Worm (Caenorhabditis elegans) whole organism, mixed stage, embryonic: Measurements from ENCODE around the gene F23H11.4.

Source experiments
- blmp-1 ChIP-seq: fragments of 150-350 bp; optimal IDR thresholded peaks from 2 replicates; lab custom pipeline; 2014; ENCODE audit warnings: missing biosample characterization, missing genetic modification characterization
- elt-1 ChIP-seq: sonication (generic microtip); optimal IDR thresholded peaks from 2 replicates; lab custom pipeline; 2017; ENCODE audit warnings: missing genetic modification characterization, mild to moderate bottlenecking, missing compliant biosample characterization, antibody characterized with exemption, moderate library complexity, borderline replicate concordance; ENCODE audit not compliant: insufficient read depth
- elt-3 ChIP-seq: fragments of 150-350 bp; optimal IDR thresholded peaks from 2 replicates; lab custom pipeline; 2014; ENCODE audit warnings: missing biosample characterization, missing genetic modification characterization
- lin-13 ChIP-seq: fragments of 150-350 bp; optimal IDR thresholded peaks from 2 replicates; lab custom pipeline; 2014; ENCODE audit warnings: missing biosample characterization, missing genetic modification characterization
- lsy-2 ChIP-seq: fragments of 150-350 bp; optimal IDR thresholded peaks from 2 replicates; lab custom pipeline; 2014; ENCODE audit warnings: missing biosample characterization, missing genetic modification characterization
- mep-1 ChIP-seq: fragments of 150-350 bp; optimal IDR thresholded peaks from 2 replicates; lab custom pipeline; 2017; ENCODE audit warnings: missing biosample characterization, missing genetic modification reagents, missing genetic modification characterization, inconsistent platforms
- nhr-237 ChIP-seq: fragments of 150-350 bp; optimal IDR thresholded peaks from 2 replicates; lab custom pipeline; 2014; ENCODE audit warnings: missing biosample characterization, missing genetic modification characterization
- nhr-76 ChIP-seq: sonication (generic microtip); optimal IDR thresholded peaks from 2 replicates; lab custom pipeline; 2017; ENCODE audit warnings: missing biosample characterization, missing genetic modification characterization
- pha-4 ChIP-seq: fragments of 150-350 bp; optimal IDR thresholded peaks from 2 replicates; lab custom pipeline; 2018; ENCODE audit warnings: missing biosample characterization, missing genetic modification reagents, missing genetic modification characterization
- snpc-4 ChIP-seq: fragments of 150-350 bp; optimal IDR thresholded peaks from 2 replicates; lab custom pipeline; 2014; ENCODE audit warnings: missing biosample characterization, missing genetic modification characterization
- unc-120 ChIP-seq: sonication (generic microtip); optimal IDR thresholded peaks from 2 replicates; lab custom pipeline; 2017; ENCODE audit warnings: missing genetic modification characterization, missing compliant biosample characterization; ENCODE audit not compliant: poor library complexity, severe bottlenecking

ce11 chrIII:861819-862356 is 45.5 kb downstream of the F23H11.4 start, which contains the start of gene arx-4:
- TF ChIP-seq snpc-4 (tag; lab: Kevin White, UChicago) (no peak), nhr-76 (no peak), nhr-237 (tag; lab: Kevin White, UChicago) (no peak), pha-4 (tag; lab: Kevin White, UChicago) (no peak), elt-1 (tag; lab: Kevin White, UChicago) (no peak), lin-13 (tag; lab: Kevin White, UChicago) (no peak), elt-3 (tag; lab: Kevin White, UChicago) (no peak), unc-120 (no peak), blmp-1 (tag; lab: Kevin White, UChicago) (no peak), mep-1 (tag; lab: Kevin White, UChicago) (no peak), lsy-2 (no peak)
